Fruit fly (Drosophila melanogaster): ENCODE results near the gene CG12278.

CG12278 gene

dm6 chr3R:21059486-21060356 is 15.9 kb downstream of the CG12278 start:
- no peak for TF ChIP-seq fru (GFP tag; optimal IDR thresholded peaks at IDR 0.05)
- TF ChIP-seq sage (GFP tag; optimal IDR thresholded peaks at IDR 0.05), result no peak
- TF ChIP-seq Dif (GFP tag; optimal IDR thresholded peaks at IDR 0.05; ENCODE audit: partially characterized antibody), result no peak
- peak; percentile 2 for TF ChIP-seq Hnf4 (GFP tag; optimal IDR thresholded peaks at IDR 0.05)
- peak; percentile 11 for TF ChIP-seq CrebA (GFP tag; optimal IDR thresholded peaks at IDR 0.05; ENCODE audit: borderline replicate concordance)
- TF ChIP-seq brk (GFP tag; optimal IDR thresholded peaks at IDR 0.05), result peak; percentile 51
- no peak for TF ChIP-seq ey (GFP tag; optimal IDR thresholded peaks at IDR 0.05)

- TF ChIP-seq psq (GFP tag; optimal IDR thresholded peaks at IDR 0.05) (peak; percentile 7), Hnf4 (GFP tag; optimal IDR thresholded peaks at IDR 0.05) (peak; percentile 48), Dif (GFP tag; optimal IDR thresholded peaks at IDR 0.05; ENCODE audit: partially characterized antibody) (peak; percentile 69), foxo (GFP tag; optimal IDR thresholded peaks at IDR 0.05) (peak in 1 of 2 experiments; percentile 3), dsf (GFP tag; optimal IDR thresholded peaks at IDR 0.05; ENCODE audit: borderline replicate concordance) (no peak), h (GFP tag; optimal IDR thresholded peaks at IDR 0.05) (peak; percentile 72), CG9705 (GFP tag; optimal IDR thresholded peaks at IDR 0.05) (no peak), Hr83 (GFP tag; optimal IDR thresholded peaks at IDR 0.05; ENCODE audit: poor library complexity, severe bottlenecking) (peak; percentile 56), Sp1 (GFP tag; optimal IDR thresholded peaks at IDR 0.05) (peak; percentile 4), br (GFP tag; optimal IDR thresholded peaks at IDR 0.05) (peak; percentile 36), dmrt93B (GFP tag; optimal IDR thresholded peaks at IDR 0.05) (no peak), rgr (GFP tag; optimal IDR thresholded peaks at IDR 0.05) (peak; percentile 38), fru (GFP tag; optimal IDR thresholded peaks at IDR 0.05) (peak; percentile 55), dl (GFP tag; optimal IDR thresholded peaks at IDR 0.05; ENCODE audit: insufficient read depth in 1 of 2, partially characterized antibody in 2 of 2) (peak in 1 of 2 experiments; percentile 32), Rel (GFP tag; optimal IDR thresholded peaks at IDR 0.05) (no peak), Rel (tag; optimal IDR thresholded peaks at IDR 0.05) (peak; percentile 72)
Observed at dm6 chr3R:21060430-21061245, 16.8 kb downstream of the CG12278 start, which contains the start of gene Mvl. Mvl (minus strand) TSS chr3R:21060800.

- no peak for TF ChIP-seq Dif (GFP tag; optimal IDR thresholded peaks at IDR 0.05; ENCODE audit: partially characterized antibody)
- TF ChIP-seq br (GFP tag; optimal IDR thresholded peaks at IDR 0.05), result no peak
- TF ChIP-seq foxo (GFP tag; optimal IDR thresholded peaks at IDR 0.05), result no peak
- no peak for TF ChIP-seq sage (GFP tag; optimal IDR thresholded peaks at IDR 0.05)
- TF ChIP-seq Hnf4 (GFP tag; optimal IDR thresholded peaks at IDR 0.05), result no peak
- no peak for TF ChIP-seq Rel (GFP tag; optimal IDR thresholded peaks at IDR 0.05)
- TF ChIP-seq Rel (tag; optimal IDR thresholded peaks at IDR 0.05), result no peak
- TF ChIP-seq h (GFP tag; optimal IDR thresholded peaks at IDR 0.05), result no peak
- no peak for TF ChIP-seq CG32264 (GFP tag; optimal IDR thresholded peaks at IDR 0.05)
- TF ChIP-seq HLH106 (tag; optimal IDR thresholded peaks at IDR 0.05), result no peak
- no peak for TF ChIP-seq lola (GFP tag; optimal IDR thresholded peaks at IDR 0.05)
- no peak for TF ChIP-seq pan (optimal IDR thresholded peaks at IDR 0.05)
- TF ChIP-seq GATAd (GFP tag; optimal IDR thresholded peaks at IDR 0.05), result no peak
- TF ChIP-seq Jra (GFP tag; optimal IDR thresholded peaks at IDR 0.05), result no peak
- no peak for TF ChIP-seq Abd-B (GFP tag; optimal IDR thresholded peaks at IDR 0.05)
- TF ChIP-seq Sp1 (GFP tag; optimal IDR thresholded peaks at IDR 0.05), result no peak
- TF ChIP-seq dsf (GFP tag; optimal IDR thresholded peaks at IDR 0.05; ENCODE audit: borderline replicate concordance), result no peak
- no peak for TF ChIP-seq CrebA (GFP tag; optimal IDR thresholded peaks at IDR 0.05; ENCODE audit: borderline replicate concordance)
- no peak for TF ChIP-seq usp (GFP tag; optimal IDR thresholded peaks at IDR 0.05)
Observed at dm6 chr3R:21063433-21063832, 19.6 kb downstream of the CG12278 start.
